Worm (Caenorhabditis elegans) whole organism, L1 larva: ENCODE measurements around the gene fut-1.

Experiments
- C34B4.2 ChIP-seq: sonication (generic microtip); optimal IDR thresholded peaks from 2 replicates; lab custom pipeline; 2017; ENCODE audit warnings: mild to moderate bottlenecking, missing genetic modification characterization, missing compliant biosample characterization
- alr-1 ChIP-seq: fragments of 200-800 bp; sonication (Bioruptor generic); optimal IDR thresholded peaks from 2 replicates; lab custom pipeline; 2018; ENCODE audit warnings: borderline replicate concordance, mild to moderate bottlenecking, missing genetic modification characterization, missing compliant biosample characterization
- aly-2 ChIP-seq: fragments of 150-350 bp; optimal IDR thresholded peaks from 2 replicates; lab custom pipeline; 2014; ENCODE audit warnings: missing biosample characterization, missing genetic modification characterization
- blmp-1 ChIP-seq: fragments of 150-350 bp; optimal IDR thresholded peaks from 2 replicates; lab custom pipeline; 2014; ENCODE audit warnings: missing biosample characterization, missing genetic modification characterization
- ceh-63 ChIP-seq: fragments of 200-800 bp; sonication (Bioruptor generic); optimal IDR thresholded peaks from 2 replicates; lab custom pipeline; 2018; ENCODE audit warnings: mild to moderate bottlenecking, missing genetic modification characterization, missing compliant biosample characterization
- ceh-82 ChIP-seq, 3 experiments: fragments of 150-350 bp in 1 of 3; sonication (generic microtip) in 2 of 3; optimal IDR thresholded peaks; 2 replicates each; lab custom pipeline; 2014 to 2017; ENCODE audit warnings: missing biosample characterization in 3 of 3, missing genetic modification characterization in 3 of 3
- ceh-90 ChIP-seq: sonication (generic microtip); optimal IDR thresholded peaks from 2 replicates; lab custom pipeline; 2016; ENCODE audit warnings: missing genetic modification characterization, missing compliant biosample characterization
- dsc-1 ChIP-seq: sonication (generic microtip); optimal IDR thresholded peaks from 2 replicates; lab custom pipeline; 2016; ENCODE audit warnings: mild to moderate bottlenecking, missing genetic modification characterization, missing compliant biosample characterization
- efl-1 ChIP-seq, 4 experiments: fragments of 150-350 bp; optimal IDR thresholded peaks in 3 of 4; peaks in 1 of 4; 1 replicate in 1 of 4; 2 replicates in 3 of 4; lab custom pipeline; 2014; ENCODE audit warnings: missing biosample characterization in 2 of 4, missing genetic modification characterization in 2 of 4, missing genetic modification reagents in 2 of 4
- efl-3 ChIP-seq: fragments of 200-800 bp; sonication (Bioruptor generic); optimal IDR thresholded peaks from 2 replicates; lab custom pipeline; 2018; ENCODE audit warnings: mild to moderate bottlenecking, missing genetic modification characterization, missing compliant biosample characterization
- elt-2 ChIP-seq: sonication (generic microtip); optimal IDR thresholded peaks from 2 replicates; lab custom pipeline; 2016; ENCODE audit warnings: missing genetic modification characterization, mild to moderate bottlenecking, inconsistent platforms, missing compliant biosample characterization, missing genetic modification reagents
- elt-3 ChIP-seq, 6 experiments: fragments of 150-350 bp in 1 of 6; sonication (generic microtip); optimal IDR thresholded peaks; 2 replicates each; lab custom pipeline; 2017 to 2018; ENCODE audit warnings: missing biosample characterization in 6 of 6, missing genetic modification characterization in 6 of 6, inconsistent platforms in 1 of 6
- fkh-10 ChIP-seq: sonication (generic microtip); optimal IDR thresholded peaks from 2 replicates; lab custom pipeline; 2017; ENCODE audit warnings: missing biosample characterization, missing genetic modification reagents, missing genetic modification characterization
- fkh-4 ChIP-seq: sonication (generic microtip); optimal IDR thresholded peaks from 2 replicates; lab custom pipeline; 2016; ENCODE audit warnings: missing compliant biosample characterization, missing genetic modification characterization, borderline replicate concordance
- fkh-8 ChIP-seq: sonication (generic microtip); optimal IDR thresholded peaks from 2 replicates; lab custom pipeline; 2016; ENCODE audit warnings: mild to moderate bottlenecking, missing genetic modification characterization, missing compliant biosample characterization
- hlh-4 ChIP-seq: sonication (generic microtip); optimal IDR thresholded peaks from 2 replicates; lab custom pipeline; 2016; ENCODE audit warnings: mild to moderate bottlenecking, missing genetic modification characterization, missing compliant biosample characterization
- isw-1 ChIP-seq: fragments of 200-800 bp; sonication (Bioruptor generic); IDR thresholded peaks from 2 replicates; pipeline ENCODE4 v1.3.6; 2022; ENCODE audit warnings: missing genetic modification characterization, missing compliant biosample characterization
- jun-1 ChIP-seq: fragments of 150-350 bp; optimal IDR thresholded peaks from 2 replicates; lab custom pipeline; 2014; ENCODE audit warnings: missing biosample characterization, missing genetic modification reagents, missing genetic modification characterization
- lin-15B ChIP-seq: fragments of 150-350 bp; sonication (generic microtip); optimal IDR thresholded peaks from 3 replicates; lab custom pipeline; 2014; ENCODE audit warnings: missing biosample characterization, missing genetic modification characterization
- lin-39 ChIP-seq: fragments of 150-350 bp; optimal IDR thresholded peaks from 2 replicates; lab custom pipeline; 2014; ENCODE audit warnings: missing biosample characterization, missing genetic modification reagents, missing genetic modification characterization
- lsy-2 ChIP-seq, 2 experiments: fragments of 150-350 bp; optimal IDR thresholded peaks; 2 replicates each; lab custom pipeline; 2014; ENCODE audit warnings: missing biosample characterization in 2 of 2, missing genetic modification characterization in 2 of 2
- mab-9 ChIP-seq: fragments of 200-800 bp; sonication (Bioruptor generic); IDR thresholded peaks from 2 replicates; pipeline ENCODE4 v1.3.6; 2022; ENCODE audit warnings: missing genetic modification reagents, missing genetic modification characterization, missing compliant biosample characterization
- mdl-1 ChIP-seq, 2 experiments: fragments of 150-350 bp; optimal IDR thresholded peaks; 2 replicates each; lab custom pipeline; 2014 to 2017; ENCODE audit warnings: missing biosample characterization in 2 of 2, missing genetic modification characterization in 2 of 2, inconsistent platforms in 1 of 2
- mef-2 ChIP-seq: fragments of 150-350 bp; optimal IDR thresholded peaks from 2 replicates; lab custom pipeline; 2014; ENCODE audit warnings: missing biosample characterization, missing genetic modification characterization
- mep-1 ChIP-seq: fragments of 150-350 bp; optimal IDR thresholded peaks from 2 replicates; lab custom pipeline; 2014; ENCODE audit warnings: missing biosample characterization, missing genetic modification characterization
- nhr-11 ChIP-seq: fragments of 150-350 bp; optimal IDR thresholded peaks from 2 replicates; lab custom pipeline; 2014; ENCODE audit warnings: missing biosample characterization, missing genetic modification characterization
- nhr-19 ChIP-seq: fragments of 200-800 bp; sonication (Bioruptor generic); conservative IDR thresholded peaks from 2 replicates; pipeline ENCODE4 v1.3.6; 2022; ENCODE audit warnings: missing genetic modification characterization, missing compliant biosample characterization
- nhr-47 ChIP-seq: sonication (generic microtip); optimal IDR thresholded peaks from 2 replicates; lab custom pipeline; 2016; ENCODE audit warnings: mild to moderate bottlenecking, missing genetic modification characterization, moderate library complexity, missing compliant biosample characterization
- nhr-71 ChIP-seq: sonication (generic microtip); optimal IDR thresholded peaks from 2 replicates; lab custom pipeline; 2016; ENCODE audit warnings: mild to moderate bottlenecking, missing genetic modification characterization, moderate library complexity, missing compliant biosample characterization
- nhr-84 ChIP-seq: sonication (generic microtip); optimal IDR thresholded peaks from 2 replicates; lab custom pipeline; 2017; ENCODE audit warnings: missing biosample characterization, missing genetic modification characterization
- nhr-85 ChIP-seq: sonication (generic microtip); peaks from one replicate; lab custom pipeline; 2016; ENCODE audit warnings: missing genetic modification characterization, inconsistent platforms, missing compliant biosample characterization
- nhr-90 ChIP-seq: sonication (generic microtip); optimal IDR thresholded peaks from 2 replicates; lab custom pipeline; 2016; ENCODE audit warnings: mild to moderate bottlenecking, missing genetic modification characterization, missing compliant biosample characterization; ENCODE audit not compliant: poor library complexity
- pag-3 ChIP-seq: sonication (generic microtip); optimal IDR thresholded peaks from 2 replicates; lab custom pipeline; 2017; ENCODE audit warnings: missing genetic modification characterization, mild to moderate bottlenecking, missing compliant biosample characterization, antibody characterized with exemption, borderline replicate concordance; ENCODE audit not compliant: insufficient read depth
- pax-3 ChIP-seq: fragments of 200-800 bp; sonication (Bioruptor generic); optimal IDR thresholded peaks from 2 replicates; lab custom pipeline; 2018; ENCODE audit warnings: mild to moderate bottlenecking, missing genetic modification characterization, moderate library complexity, missing compliant biosample characterization
- pqm-1 ChIP-seq: sonication (generic microtip); optimal IDR thresholded peaks from 3 replicates; lab custom pipeline; 2017; ENCODE audit warnings: missing biosample characterization, missing genetic modification characterization
- rnt-1 ChIP-seq: sonication (generic microtip); optimal IDR thresholded peaks from 2 replicates; lab custom pipeline; 2016; ENCODE audit warnings: mild to moderate bottlenecking, missing genetic modification characterization, moderate library complexity, missing compliant biosample characterization
- skn-1 ChIP-seq: fragments of 150-350 bp; optimal IDR thresholded peaks from 2 replicates; lab custom pipeline; 2014; ENCODE audit warnings: missing biosample characterization, missing genetic modification characterization
- snpc-4 ChIP-seq: fragments of 150-350 bp; optimal IDR thresholded peaks from 2 replicates; lab custom pipeline; 2014; ENCODE audit warnings: missing biosample characterization, missing genetic modification characterization
- snu-23 ChIP-seq: sonication (generic microtip); optimal IDR thresholded peaks from 2 replicates; lab custom pipeline; 2016; ENCODE audit warnings: missing genetic modification characterization, missing compliant biosample characterization
- sox-4 ChIP-seq: sonication (generic microtip); optimal IDR thresholded peaks from 2 replicates; lab custom pipeline; 2016; ENCODE audit warnings: missing genetic modification characterization, missing compliant biosample characterization
- sptf-1 ChIP-seq: fragments of 150-350 bp; optimal IDR thresholded peaks from 2 replicates; lab custom pipeline; 2014; ENCODE audit warnings: missing biosample characterization, missing genetic modification characterization
- sup-37 ChIP-seq: fragments of 200-800 bp; sonication (Bioruptor generic); optimal IDR thresholded peaks from 2 replicates; lab custom pipeline; 2018; ENCODE audit warnings: mild to moderate bottlenecking, missing genetic modification characterization, missing compliant biosample characterization
- tbx-2 ChIP-seq: sonication (generic microtip); optimal IDR thresholded peaks from 2 replicates; lab custom pipeline; 2016; ENCODE audit warnings: missing genetic modification characterization, missing compliant biosample characterization
- tlp-1 ChIP-seq: fragments of 150-350 bp; optimal IDR thresholded peaks from 2 replicates; lab custom pipeline; 2014; ENCODE audit warnings: missing biosample characterization, missing genetic modification characterization
- unc-130 ChIP-seq: fragments of 150-350 bp; optimal IDR thresholded peaks from 2 replicates; lab custom pipeline; 2017; ENCODE audit warnings: missing biosample characterization, missing genetic modification characterization, inconsistent platforms
- unc-30 ChIP-seq: sonication (generic microtip); optimal IDR thresholded peaks from 2 replicates; lab custom pipeline; 2017; ENCODE audit warnings: missing biosample characterization, missing genetic modification characterization
- unc-62 ChIP-seq: fragments of 150-350 bp; optimal IDR thresholded peaks from 2 replicates; lab custom pipeline; 2014; ENCODE audit warnings: missing biosample characterization, missing genetic modification reagents, missing genetic modification characterization
- zag-1 ChIP-seq: fragments of 150-350 bp; optimal IDR thresholded peaks from 2 replicates; lab custom pipeline; 2014; ENCODE audit warnings: missing biosample characterization, missing genetic modification characterization
- zip-4 ChIP-seq: fragments of 200-800 bp; sonication (Bioruptor generic); optimal IDR thresholded peaks from 2 replicates; lab custom pipeline; 2018; ENCODE audit warnings: mild to moderate bottlenecking, missing genetic modification characterization, moderate library complexity, missing compliant biosample characterization
- ztf-11 ChIP-seq, 2 experiments: sonication (generic microtip); optimal IDR thresholded peaks; 2 replicates each; lab custom pipeline; 2016 to 2017; ENCODE audit warnings: missing genetic modification characterization in 2 of 2, missing biosample characterization in 1 of 2, missing compliant biosample characterization in 1 of 2

fut-1 gene

ce11 chrII:8796391-8796790, 37.0 kb upstream of the fut-1 start (continued):
- peak; percentile 52 for TF ChIP-seq jun-1 (tag; lab: Kevin White, UChicago)
- no peak for TF ChIP-seq tlp-1 (tag; lab: Kevin White, UChicago)
- TF ChIP-seq nhr-85 (tag; lab: Kevin White, UChicago): no peak
- TF ChIP-seq, all 84 proteins: peak for 32

- TF ChIP-seq mep-1 (no peak), fkh-10 (GFP tag; lab: Kevin White, UChicago) (no peak), tbx-2 (tag; lab: Kevin White, UChicago) (no peak), nhr-47 (tag; lab: Kevin White, UChicago) (peak; percentile 50), nhr-71 (tag; lab: Kevin White, UChicago) (peak; percentile 22), ceh-90 (tag; lab: Kevin White, UChicago) (no peak), lin-39 (tag; lab: Kevin White, UChicago) (no peak), hlh-4 (tag; lab: Kevin White, UChicago) (no peak), zip-4 (GFP tag; lab: Kevin White, UChicago) (no peak), dsc-1 (tag; lab: Kevin White, UChicago) (peak; percentile 91), nhr-84 (tag; lab: Kevin White, UChicago) (no peak), pax-3 (tag; lab: Kevin White, UChicago) (peak; percentile 55), mab-9 (no peak), snu-23 (GFP tag; lab: Kevin White, UChicago) (no peak), nhr-85 (tag; lab: Kevin White, UChicago) (no peak), lsy-2 (tag; optimal IDR thresholded peaks at IDR 0.05; lab: Kevin White, UChicago) (no peak), blmp-1 (no peak), jun-1 (tag; lab: Kevin White, UChicago) (no peak), elt-3 (tag; optimal IDR thresholded peaks at IDR 0.05; lab: Kevin White, UChicago) (no peak), alr-1 (tag; lab: Kevin White, UChicago) (no peak), C34B4.2 (no peak), mdl-1 (tag; optimal IDR thresholded peaks at IDR 0.05; lab: Kevin White, UChicago) (no peak), nhr-90 (tag; lab: Kevin White, UChicago) (no peak), skn-1 (tag; lab: Kevin White, UChicago) (no peak), ztf-11 (tag; optimal IDR thresholded peaks at IDR 0.05; lab: Kevin White, UChicago) (no peak), fkh-4 (tag; lab: Kevin White, UChicago) (peak; percentile 3), unc-30 (tag; lab: Kevin White, UChicago) (no peak), lin-15B (tag; lab: Kevin White, UChicago) (no peak), elt-2 (tag; lab: Kevin White, UChicago) (no peak), aly-2 (tag; lab: Kevin White, UChicago) (no peak), snpc-4 (tag; lab: Kevin White, UChicago) (no peak), zag-1 (tag; lab: Kevin White, UChicago) (no peak), sptf-1 (no peak), unc-62 (GFP tag; lab: Kevin White, UChicago) (no peak), nhr-19 (GFP tag; lab: Robert Waterston, UW) (no peak), pqm-1 (no peak), isw-1 (GFP tag; lab: Robert Waterston, UW) (no peak), pag-3 (tag; lab: Kevin White, UChicago) (no peak), nhr-11 (peak; percentile 24), mef-2 (tag; lab: Kevin White, UChicago) (no peak), sup-37 (GFP tag; lab: Kevin White, UChicago) (no peak), unc-130 (no peak), efl-3 (GFP tag; lab: Kevin White, UChicago) (no peak), sox-4 (tag; lab: Kevin White, UChicago) (peak; percentile 33), rnt-1 (tag; lab: Kevin White, UChicago) (no peak), ceh-82 (tag; optimal IDR thresholded peaks at IDR 0.05; lab: Kevin White, UChicago) (no peak), tlp-1 (tag; lab: Kevin White, UChicago) (no peak), ceh-63 (no peak), fkh-8 (tag; lab: Kevin White, UChicago) (peak; percentile 15), efl-1 (optimal IDR thresholded peaks at IDR 0.05; lab: Kevin White, UChicago) (no peak), efl-1 (GFP tag; optimal IDR thresholded peaks at IDR 0.05 in 1 of 2; lab: Kevin White, UChicago) (no peak)
- TF ChIP-seq, all 84 proteins: peak for 8
Observed at ce11 chrII:8795227-8795626, 35.8 kb upstream of the fut-1 start.
